Worm (Caenorhabditis elegans) whole organism, late embryonic: Measurements from ENCODE around the gene str-37.

Source experiments
- C38D4.7 ChIP-seq: fragments of 200-800 bp; sonication (Bioruptor generic); optimal IDR thresholded peaks from 2 replicates; lab custom pipeline; 2018; ENCODE audit warnings: mild to moderate bottlenecking, missing genetic modification characterization, moderate library complexity, missing compliant biosample characterization
- F13H6.1 ChIP-seq: sonication (generic microtip); optimal IDR thresholded peaks from 2 replicates; lab custom pipeline; 2016; ENCODE audit warnings: missing genetic modification characterization, missing compliant biosample characterization
- Y22D7AL.16 ChIP-seq: sonication (generic microtip); optimal IDR thresholded peaks from 2 replicates; lab custom pipeline; 2016; ENCODE audit warnings: missing genetic modification characterization, missing compliant biosample characterization
- ahr-1 ChIP-seq: sonication (generic microtip); optimal IDR thresholded peaks from 2 replicates; lab custom pipeline; 2016; ENCODE audit warnings: missing genetic modification characterization, missing compliant biosample characterization
- ama-1 ChIP-seq: fragments of 150-350 bp; optimal IDR thresholded peaks from 2 replicates; lab custom pipeline; 2014
- ceh-14 ChIP-seq: sonication (generic microtip); optimal IDR thresholded peaks from 2 replicates; lab custom pipeline; 2016; ENCODE audit warnings: missing genotype, missing genetic modification characterization, missing compliant biosample characterization
- ceh-18 ChIP-seq: sonication (generic microtip); optimal IDR thresholded peaks from 2 replicates; lab custom pipeline; 2016; ENCODE audit warnings: missing genetic modification characterization, missing compliant biosample characterization
- ceh-19 ChIP-seq: fragments of 200-800 bp; sonication (Bioruptor generic); optimal IDR thresholded peaks from 2 replicates; lab custom pipeline; 2018; ENCODE audit warnings: mild to moderate bottlenecking, missing genetic modification characterization, missing compliant biosample characterization
- ceh-2 ChIP-seq: sonication (generic microtip); optimal IDR thresholded peaks from 2 replicates; lab custom pipeline; 2016; ENCODE audit warnings: missing genotype, missing genetic modification characterization, missing compliant biosample characterization
- ceh-22 ChIP-seq: sonication (generic microtip); optimal IDR thresholded peaks from 2 replicates; lab custom pipeline; 2017; ENCODE audit warnings: missing biosample characterization, missing genetic modification characterization
- ceh-31 ChIP-seq: sonication (generic microtip); optimal IDR thresholded peaks from 2 replicates; lab custom pipeline; 2016; ENCODE audit warnings: missing genetic modification characterization, missing compliant biosample characterization
- ceh-48 ChIP-seq: sonication (generic microtip); optimal IDR thresholded peaks from 2 replicates; lab custom pipeline; 2016; ENCODE audit warnings: missing genetic modification characterization, inconsistent platforms, missing compliant biosample characterization
- ceh-6 ChIP-seq: fragments of 200-800 bp; sonication (Bioruptor generic); optimal IDR thresholded peaks from 2 replicates; lab custom pipeline; 2018; ENCODE audit warnings: mild to moderate bottlenecking, missing genetic modification characterization, missing compliant biosample characterization
- ceh-9 ChIP-seq: sonication (generic microtip); optimal IDR thresholded peaks from 2 replicates; lab custom pipeline; 2016; ENCODE audit warnings: mild to moderate bottlenecking, missing genetic modification characterization, inconsistent platforms, missing compliant biosample characterization
- dmd-4 ChIP-seq: sonication (generic microtip); optimal IDR thresholded peaks from 2 replicates; lab custom pipeline; 2016; ENCODE audit warnings: borderline replicate concordance, missing genetic modification characterization, missing compliant biosample characterization
- dve-1 ChIP-seq: sonication (generic microtip); optimal IDR thresholded peaks from 2 replicates; lab custom pipeline; 2017; ENCODE audit warnings: antibody characterized with exemption, mild to moderate bottlenecking, missing genetic modification characterization, missing compliant biosample characterization
- elt-2 ChIP-seq: sonication (generic microtip); optimal IDR thresholded peaks from 2 replicates; lab custom pipeline; 2016; ENCODE audit warnings: missing genetic modification reagents, missing genetic modification characterization, missing compliant biosample characterization
- elt-4 ChIP-seq: sonication (generic microtip); optimal IDR thresholded peaks from 2 replicates; lab custom pipeline; 2016; ENCODE audit warnings: missing genetic modification characterization, missing compliant biosample characterization
- ets-4 ChIP-seq: sonication (generic microtip); optimal IDR thresholded peaks from 2 replicates; lab custom pipeline; 2016; ENCODE audit warnings: missing genetic modification characterization, missing compliant biosample characterization
- eyg-1 ChIP-seq: sonication (generic microtip); optimal IDR thresholded peaks from 2 replicates; lab custom pipeline; 2016; ENCODE audit warnings: missing genotype, missing genetic modification characterization, missing compliant biosample characterization
- gmeb-2 ChIP-seq: sonication (generic microtip); optimal IDR thresholded peaks from 2 replicates; lab custom pipeline; 2016; ENCODE audit warnings: missing genetic modification characterization, inconsistent platforms, missing compliant biosample characterization
- hlh-13 ChIP-seq: fragments of 200-800 bp; sonication (Bioruptor generic); optimal IDR thresholded peaks from 2 replicates; lab custom pipeline; 2018; ENCODE audit warnings: mild to moderate bottlenecking, missing genetic modification characterization, missing compliant biosample characterization
- hlh-15 ChIP-seq: sonication (generic microtip); optimal IDR thresholded peaks from 2 replicates; lab custom pipeline; 2016; ENCODE audit warnings: missing genetic modification characterization, missing compliant biosample characterization
- hlh-30 ChIP-seq: sonication (generic microtip); optimal IDR thresholded peaks from 2 replicates; lab custom pipeline; 2017; ENCODE audit warnings: antibody characterized with exemption, missing genetic modification characterization, missing compliant biosample characterization; ENCODE audit not compliant: insufficient read depth
- hlh-6 ChIP-seq: sonication (generic microtip); optimal IDR thresholded peaks from 2 replicates; lab custom pipeline; 2016; ENCODE audit warnings: missing genotype, missing genetic modification characterization, missing compliant biosample characterization
- hlh-8 ChIP-seq: sonication (generic microtip); optimal IDR thresholded peaks from 2 replicates; lab custom pipeline; 2016; ENCODE audit warnings: missing genotype, missing genetic modification characterization, missing compliant biosample characterization
- lim-6 ChIP-seq: sonication (generic microtip); optimal IDR thresholded peaks from 2 replicates; lab custom pipeline; 2016; ENCODE audit warnings: missing genetic modification characterization, missing compliant biosample characterization
- lin-11 ChIP-seq: fragments of 200-800 bp; sonication (Bioruptor generic); optimal IDR thresholded peaks from 2 replicates; lab custom pipeline; 2018; ENCODE audit warnings: mild to moderate bottlenecking, missing genetic modification characterization, missing compliant biosample characterization
- madf-2 ChIP-seq: sonication (generic microtip); optimal IDR thresholded peaks from 2 replicates; lab custom pipeline; 2017; ENCODE audit warnings: missing genetic modification characterization, missing compliant biosample characterization
- mec-3 ChIP-seq: sonication (generic microtip); optimal IDR thresholded peaks from 2 replicates; lab custom pipeline; 2016; ENCODE audit warnings: borderline replicate concordance, missing genetic modification characterization, missing compliant biosample characterization
- nfya-1 ChIP-seq: sonication (generic microtip); optimal IDR thresholded peaks from 2 replicates; lab custom pipeline; 2017; ENCODE audit warnings: missing genetic modification characterization, mild to moderate bottlenecking, missing compliant biosample characterization, antibody characterized with exemption, moderate library complexity
- nhr-11 ChIP-seq: fragments of 150-350 bp; optimal IDR thresholded peaks from 2 replicates; lab custom pipeline; 2014; ENCODE audit warnings: missing biosample characterization, missing genetic modification characterization
- npax-4 ChIP-seq: sonication (generic microtip); optimal IDR thresholded peaks from 2 replicates; lab custom pipeline; 2016; ENCODE audit warnings: missing genetic modification characterization, missing compliant biosample characterization
- odd-2 ChIP-seq: sonication (generic microtip); optimal IDR thresholded peaks from 2 replicates; lab custom pipeline; 2017; ENCODE audit warnings: antibody characterized with exemption, mild to moderate bottlenecking, missing genetic modification characterization, missing compliant biosample characterization
- pat-9 ChIP-seq: fragments of 200-800 bp; sonication (Bioruptor generic); optimal IDR thresholded peaks from 2 replicates; lab custom pipeline; 2018; ENCODE audit warnings: mild to moderate bottlenecking, missing genetic modification characterization, moderate library complexity, missing compliant biosample characterization
- pha-2 ChIP-seq: sonication (generic microtip); optimal IDR thresholded peaks from 2 replicates; lab custom pipeline; 2017; ENCODE audit warnings: mild to moderate bottlenecking, missing genetic modification characterization, missing compliant biosample characterization
- pqm-1 ChIP-seq: sonication (generic microtip); optimal IDR thresholded peaks from 2 replicates; lab custom pipeline; 2016; ENCODE audit warnings: missing genetic modification characterization, missing compliant biosample characterization
- ref-2 ChIP-seq: sonication (generic microtip); optimal IDR thresholded peaks from 2 replicates; lab custom pipeline; 2016; ENCODE audit warnings: missing genetic modification characterization, missing compliant biosample characterization
- rnt-1 ChIP-seq: sonication (generic microtip); optimal IDR thresholded peaks from 2 replicates; lab custom pipeline; 2016; ENCODE audit warnings: missing genetic modification characterization, missing compliant biosample characterization
- syd-9 ChIP-seq: sonication (generic microtip); optimal IDR thresholded peaks from 2 replicates; lab custom pipeline; 2016; ENCODE audit warnings: mild to moderate bottlenecking, missing genetic modification characterization, moderate library complexity, missing compliant biosample characterization
- tbx-2 ChIP-seq: sonication (generic microtip); optimal IDR thresholded peaks from 2 replicates; lab custom pipeline; 2016; ENCODE audit warnings: missing genetic modification characterization, missing compliant biosample characterization
- unc-3 ChIP-seq, 2 experiments: fragments of 200-800 bp in 1 of 2; sonication (Bioruptor generic) in 1 of 2; sonication (generic microtip) in 1 of 2; conservative IDR thresholded peaks in 1 of 2; optimal IDR thresholded peaks in 1 of 2; 2 replicates each; pipeline versions ENCODE4 v1.3.6 to Lab custom; 2016 to 2022; ENCODE audit warnings: missing compliant biosample characterization in 2 of 2, missing genetic modification characterization in 2 of 2, missing genetic modification reagents in 1 of 2
- unc-42 ChIP-seq: sonication (generic microtip); optimal IDR thresholded peaks from 2 replicates; lab custom pipeline; 2016; ENCODE audit warnings: missing genotype, missing genetic modification characterization, missing compliant biosample characterization
- unc-55 ChIP-seq: sonication (generic microtip); optimal IDR thresholded peaks from 2 replicates; lab custom pipeline; 2017; ENCODE audit warnings: missing biosample characterization, missing genetic modification reagents, missing genetic modification characterization
- unc-86 ChIP-seq: sonication (generic microtip); optimal IDR thresholded peaks from 2 replicates; lab custom pipeline; 2016; ENCODE audit warnings: missing genetic modification characterization, missing compliant biosample characterization
- zip-5 ChIP-seq: sonication (generic microtip); optimal IDR thresholded peaks from 2 replicates; lab custom pipeline; 2016; ENCODE audit warnings: missing genetic modification characterization, missing compliant biosample characterization
- ztf-16 ChIP-seq: sonication (generic microtip); optimal IDR thresholded peaks from 2 replicates; lab custom pipeline; 2017; ENCODE audit warnings: missing genetic modification characterization, missing compliant biosample characterization

str-37 gene

DNA sequence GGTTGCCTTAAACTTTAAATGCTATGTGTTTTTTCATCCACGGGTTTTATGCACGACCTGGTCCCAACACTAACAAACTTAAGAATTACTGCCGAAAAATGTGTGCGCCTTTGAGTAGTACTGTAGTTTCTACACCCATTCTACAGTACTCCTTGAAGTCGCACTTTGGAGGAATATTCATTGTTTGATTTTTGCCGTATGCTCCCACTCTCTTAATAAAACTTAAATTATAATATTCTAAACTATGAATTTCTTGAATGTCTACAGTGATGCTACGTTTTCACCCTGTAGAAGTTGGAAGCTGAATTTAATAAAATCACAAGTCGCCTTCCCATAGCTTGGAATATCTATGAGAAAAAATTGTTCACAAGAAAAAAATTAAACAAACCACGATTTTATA lies 17.8 kb upstream of the str-37 start:
- TF ChIP-seq ceh-22 (tag; lab: Kevin White, UChicago) (no peak), ceh-31 (no peak), ets-4 (no peak), elt-4 (tag; lab: Kevin White, UChicago) (no peak), ahr-1 (tag; lab: Kevin White, UChicago) (no peak), eyg-1 (no peak), unc-3 (GFP tag; conservative IDR thresholded peaks at IDR 0.05; lab: Robert Waterston, UW) (no peak), unc-3 (tag; optimal IDR thresholded peaks at IDR 0.05; lab: Kevin White, UChicago) (no peak), lim-6 (tag; lab: Kevin White, UChicago) (no peak), unc-42 (tag; lab: Kevin White, UChicago) (no peak), hlh-15 (no peak), ceh-14 (tag; lab: Kevin White, UChicago) (no peak), madf-2 (tag; lab: Kevin White, UChicago) (no peak), unc-86 (tag; lab: Kevin White, UChicago) (no peak), lin-11 (tag; lab: Kevin White, UChicago) (no peak), rnt-1 (tag; lab: Kevin White, UChicago) (no peak), npax-4 (tag; lab: Kevin White, UChicago) (no peak), tbx-2 (tag; lab: Kevin White, UChicago) (no peak), ztf-16 (no peak)

DNA sequence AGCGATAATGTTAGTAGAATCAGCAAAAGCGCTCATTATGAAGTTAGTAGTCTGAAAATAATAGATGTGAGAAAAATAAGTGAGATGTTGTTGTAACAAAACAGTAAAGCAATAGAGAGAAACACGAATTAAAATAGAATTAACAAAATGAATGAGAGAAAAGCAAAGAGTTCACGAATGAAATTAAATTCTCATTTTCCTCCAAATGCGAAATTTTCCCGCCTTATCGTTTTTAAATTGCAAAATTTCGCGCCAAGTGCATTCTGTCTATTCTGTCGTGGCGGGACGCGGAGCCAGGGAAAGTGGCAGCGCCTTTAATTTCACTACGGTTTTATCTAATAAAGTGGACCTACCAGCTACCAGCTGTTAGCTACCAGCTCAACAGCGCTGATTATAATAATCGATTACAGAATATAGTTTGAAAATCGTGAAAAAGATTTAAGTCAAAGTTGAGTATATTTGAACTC lies 15.3 kb upstream of the str-37 start, which contains the start of gene nasp-2:
Gene nasp-2 (minus strand): TSS at position 51 of the 467 bp plus-strand sequence.
- TF ChIP-seq pat-9 (tag; lab: Kevin White, UChicago) (no peak), lim-6 (tag; lab: Kevin White, UChicago) (no peak), dve-1 (no peak), F13H6.1 (no peak), pha-2 (tag; lab: Kevin White, UChicago) (no peak), ceh-19 (no peak), C38D4.7 (GFP tag; lab: Kevin White, UChicago) (no peak), tbx-2 (tag; lab: Kevin White, UChicago) (no peak), odd-2 (tag; lab: Kevin White, UChicago) (no peak), pqm-1 (tag; lab: Kevin White, UChicago) (no peak), ceh-31 (no peak), zip-5 (tag; lab: Kevin White, UChicago) (no peak), rnt-1 (tag; lab: Kevin White, UChicago) (no peak), gmeb-2 (no peak), ceh-6 (no peak), Y22D7AL.16 (tag; lab: Kevin White, UChicago) (no peak)

- TF ChIP-seq ceh-48 (tag; lab: Kevin White, UChicago) (peak; percentile 49), syd-9 (no peak), eyg-1 (no peak), hlh-30 (tag; lab: Kevin White, UChicago) (no peak), hlh-13 (GFP tag; lab: Kevin White, UChicago) (no peak), ets-4 (peak; percentile 85), ref-2 (tag; lab: Kevin White, UChicago) (peak; percentile 74), ceh-19 (no peak), ahr-1 (tag; lab: Kevin White, UChicago) (no peak), lin-11 (tag; lab: Kevin White, UChicago) (no peak), mec-3 (tag; lab: Kevin White, UChicago) (no peak), ceh-9 (tag; lab: Kevin White, UChicago) (no peak), unc-42 (tag; lab: Kevin White, UChicago) (peak; percentile 72), dve-1 (no peak), zip-5 (tag; lab: Kevin White, UChicago) (peak; percentile 28), ceh-31 (peak; percentile 88), nfya-1 (tag; lab: Kevin White, UChicago) (peak; percentile 38), rnt-1 (tag; lab: Kevin White, UChicago) (peak; percentile 53), ceh-18 (tag; lab: Kevin White, UChicago) (no peak), dmd-4 (tag; lab: Kevin White, UChicago) (no peak), Y22D7AL.16 (tag; lab: Kevin White, UChicago) (no peak), unc-55 (GFP tag; lab: Kevin White, UChicago) (peak; percentile 26), lim-6 (tag; lab: Kevin White, UChicago) (peak; percentile 17), hlh-6 (no peak), nhr-11 (tag; lab: Kevin White, UChicago) (no peak), ceh-2 (tag; lab: Kevin White, UChicago) (peak; percentile 89), hlh-8 (tag; lab: Kevin White, UChicago) (peak; percentile 74), ama-1 (no peak), elt-2 (no peak)
Measured at ce11 chrV:13313045-13313623, 14.4 kb upstream of the str-37 start, which contains the start of gene C50B6.3. C50B6.3 (plus strand) TSS chrV:13313573.
